Fruit fly (Drosophila melanogaster): Measurements from ENCODE around the gene CG10357.

Gene CG10357

DNA sequence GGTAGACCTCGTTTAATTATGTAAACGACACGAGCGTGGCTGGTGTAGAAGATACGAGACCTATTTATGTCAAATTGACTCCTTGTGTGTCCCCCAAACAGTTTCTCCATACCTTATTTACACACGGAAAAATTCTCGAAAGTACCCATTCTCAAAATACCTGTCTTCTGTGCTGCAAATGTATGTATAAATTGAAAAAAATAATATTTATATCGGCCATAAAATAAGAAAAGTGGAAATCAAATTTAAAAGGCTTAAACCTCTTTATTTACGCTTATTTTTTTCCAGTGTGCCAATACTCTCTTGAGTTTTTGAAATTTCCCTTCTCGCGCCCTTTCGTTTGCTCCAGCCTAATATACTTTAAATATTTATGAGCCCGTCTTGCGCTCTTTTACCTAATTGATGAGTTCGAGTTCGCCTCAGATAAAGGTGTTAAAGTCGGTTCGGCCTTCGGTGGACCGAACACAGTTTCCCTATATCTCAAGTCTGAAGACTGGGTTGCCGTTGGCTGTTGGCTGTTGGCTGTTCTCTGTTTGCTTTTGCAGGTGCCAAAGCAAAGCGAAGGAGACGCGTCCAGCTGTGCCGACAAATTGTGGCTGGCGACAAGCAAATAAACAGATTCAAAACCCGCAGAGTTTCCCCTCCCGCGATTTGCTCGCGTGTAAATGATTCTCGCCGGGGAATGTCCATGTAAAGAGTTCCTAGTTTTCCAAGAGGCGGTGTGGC, 23.6 kb downstream of the CG10357 start:
- TF ChIP-seq CG34367 (tag; optimal IDR thresholded peaks at IDR 0.05), result peak; percentile 32
- TF ChIP-seq fd96Ca (GFP tag; IDR thresholded peaks at IDR 0.05), result no peak
- no peak for TF ChIP-seq CG32121 (GFP tag; IDR thresholded peaks at IDR 0.05)
- TF ChIP-seq CG9948 (tag; optimal IDR thresholded peaks at IDR 0.05), result peak; percentile 54
- no peak for TF ChIP-seq Ets98B (GFP tag; IDR thresholded peaks at IDR 0.05)
- TF ChIP-seq Pif1B (GFP tag; optimal IDR thresholded peaks at IDR 0.05), result no peak
- TF ChIP-seq Snoo (tag; optimal IDR thresholded peaks at IDR 0.05), result no peak
- no peak for TF ChIP-seq CG10348 (GFP tag; IDR thresholded peaks at IDR 0.05)
- peak; percentile 12 for TF ChIP-seq CG8159 (tag; optimal IDR thresholded peaks at IDR 0.05)
- TF ChIP-seq CG17806 (tag; optimal IDR thresholded peaks at IDR 0.05), result peak; percentile 2
- TF ChIP-seq CG4496 (GFP tag; IDR thresholded peaks at IDR 0.05), result no peak
- TF ChIP-seq CG12605 (GFP tag; IDR thresholded peaks at IDR 0.05), result no peak
- TF ChIP-seq CG13204 (GFP tag; optimal IDR thresholded peaks at IDR 0.05), result no peak
- no peak for TF ChIP-seq D1 (tag; optimal IDR thresholded peaks at IDR 0.05)
- no peak for TF ChIP-seq CG14655 (GFP tag; optimal IDR thresholded peaks at IDR 0.05)
- no peak for TF ChIP-seq gl (tag; optimal IDR thresholded peaks at IDR 0.05)
- TF ChIP-seq EcR (GFP tag; optimal IDR thresholded peaks at IDR 0.05), result no peak
- TF ChIP-seq CG15710 (tag; optimal IDR thresholded peaks at IDR 0.05), result peak; percentile 31
- TF ChIP-seq CG8301 (tag; optimal IDR thresholded peaks at IDR 0.05), result no peak
- peak; percentile 26 for TF ChIP-seq Pif1A (GFP tag; optimal IDR thresholded peaks at IDR 0.05)
- TF ChIP-seq rn (GFP tag; IDR thresholded peaks at IDR 0.05), result no peak

DNA sequence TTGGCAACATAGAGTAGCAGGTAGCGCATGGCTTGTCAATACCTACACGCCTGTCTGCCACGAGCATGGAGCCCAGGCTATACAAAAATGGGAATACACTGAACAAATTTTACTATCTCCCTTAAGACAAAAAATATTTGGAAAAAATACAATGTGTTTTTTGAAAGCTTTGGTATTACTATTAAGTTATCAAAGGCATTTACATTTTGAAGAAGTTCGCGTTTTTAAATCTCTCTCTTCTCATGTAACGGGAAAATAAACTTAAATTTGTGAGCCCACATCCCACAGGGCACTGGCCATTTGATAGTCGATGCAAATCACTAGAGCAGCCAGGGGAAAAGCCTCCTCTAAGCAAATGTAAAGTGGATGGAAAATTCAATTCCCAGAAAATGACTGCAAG, 24.1 kb downstream of the CG10357 start:
- TF ChIP-seq Ets98B (GFP tag; IDR thresholded peaks at IDR 0.05), result no peak
- no peak for TF ChIP-seq D1 (tag; optimal IDR thresholded peaks at IDR 0.05)
- no peak for TF ChIP-seq fd96Ca (GFP tag; IDR thresholded peaks at IDR 0.05)
- TF ChIP-seq CG14655 (GFP tag; optimal IDR thresholded peaks at IDR 0.05), result peak; percentile 64
- TF ChIP-seq EcR (GFP tag; optimal IDR thresholded peaks at IDR 0.05), result no peak
- TF ChIP-seq CG32121 (GFP tag; IDR thresholded peaks at IDR 0.05), result no peak
- no peak for TF ChIP-seq CG34367 (tag; optimal IDR thresholded peaks at IDR 0.05)
- peak; percentile 42 for TF ChIP-seq CG8301 (tag; optimal IDR thresholded peaks at IDR 0.05)
- peak; percentile 10 for TF ChIP-seq CG17806 (tag; optimal IDR thresholded peaks at IDR 0.05)
- TF ChIP-seq rn (GFP tag; IDR thresholded peaks at IDR 0.05), result no peak
- no peak for TF ChIP-seq CG9948 (tag; optimal IDR thresholded peaks at IDR 0.05)
- no peak for TF ChIP-seq Pif1B (GFP tag; optimal IDR thresholded peaks at IDR 0.05)
- no peak for TF ChIP-seq CG15710 (tag; optimal IDR thresholded peaks at IDR 0.05)
- peak; percentile 33 for TF ChIP-seq CG8159 (tag; optimal IDR thresholded peaks at IDR 0.05)
- no peak for TF ChIP-seq Snoo (tag; optimal IDR thresholded peaks at IDR 0.05)
- no peak for TF ChIP-seq CG10348 (GFP tag; IDR thresholded peaks at IDR 0.05)

DNA sequence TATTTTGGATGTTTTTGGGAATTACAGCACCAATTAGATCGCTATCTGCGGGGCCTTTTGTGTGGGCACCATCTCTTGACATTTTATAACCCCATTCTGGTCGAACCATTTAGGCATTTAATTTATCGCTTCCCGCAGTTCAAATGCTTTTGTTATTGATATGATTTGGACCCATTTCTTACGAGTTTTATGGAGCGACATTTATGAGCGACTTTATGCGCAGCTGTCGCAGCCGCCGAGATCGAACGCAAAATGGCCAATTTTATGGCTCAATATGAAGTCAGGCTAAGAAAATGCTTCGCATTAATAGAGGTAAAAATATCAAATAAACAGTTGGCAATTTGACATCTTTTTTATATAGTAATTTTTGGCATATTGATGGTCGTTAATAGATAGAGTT, 25.7 kb downstream of the CG10357 start:
- TF ChIP-seq CG34367 (tag; optimal IDR thresholded peaks at IDR 0.05) (no peak), Pif1B (GFP tag; optimal IDR thresholded peaks at IDR 0.05) (no peak), Ets98B (GFP tag; IDR thresholded peaks at IDR 0.05) (no peak), gl (tag; optimal IDR thresholded peaks at IDR 0.05) (no peak), Snoo (tag; optimal IDR thresholded peaks at IDR 0.05) (no peak), CG13204 (GFP tag; optimal IDR thresholded peaks at IDR 0.05) (no peak), CG15710 (tag; optimal IDR thresholded peaks at IDR 0.05) (no peak), Pif1A (GFP tag; optimal IDR thresholded peaks at IDR 0.05) (no peak), CG32121 (GFP tag; IDR thresholded peaks at IDR 0.05) (no peak)

DNA sequence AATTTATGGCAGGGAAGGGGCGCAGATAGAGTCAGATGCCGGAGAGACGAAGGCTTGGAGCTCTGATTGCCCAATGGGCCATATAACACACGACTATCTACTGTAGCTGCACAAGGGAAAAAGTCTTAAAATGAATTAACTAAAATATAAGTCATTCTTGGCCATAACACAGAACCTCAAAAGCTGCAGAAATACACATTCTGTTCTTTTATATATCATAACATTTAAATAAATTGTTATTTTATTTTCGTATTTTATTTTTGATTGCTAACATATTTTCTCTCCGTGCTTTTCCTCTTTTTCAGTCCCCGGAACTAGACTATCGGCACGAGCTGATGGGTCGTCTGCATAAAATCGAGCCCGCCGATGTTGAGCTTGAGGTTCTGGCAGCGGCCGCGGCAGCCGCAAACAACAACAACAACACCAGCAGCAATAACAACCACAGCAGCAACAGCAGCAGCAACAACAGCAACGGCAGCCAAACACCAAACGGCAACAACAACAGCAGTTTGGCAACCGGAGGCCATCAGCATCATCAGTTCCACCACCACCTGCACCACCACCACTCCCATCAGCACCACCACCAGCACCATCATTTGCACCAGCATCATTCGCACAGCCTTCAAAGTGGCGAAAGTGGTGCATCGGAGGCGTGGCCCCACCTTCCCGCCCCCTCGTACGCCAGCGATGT, 29.3 kb downstream of the CG10357 start:
- TF ChIP-seq CG4496 (GFP tag; IDR thresholded peaks at IDR 0.05), result no peak
- TF ChIP-seq Pif1A (GFP tag; optimal IDR thresholded peaks at IDR 0.05), result no peak
- TF ChIP-seq fd96Ca (GFP tag; IDR thresholded peaks at IDR 0.05), result 0 out of 3 replicates have a peak, but pooled peaks have one; percentile 18
- TF ChIP-seq CG8301 (tag; optimal IDR thresholded peaks at IDR 0.05), result no peak
- peak; percentile 8 for TF ChIP-seq CG13204 (GFP tag; optimal IDR thresholded peaks at IDR 0.05)
- no peak for TF ChIP-seq CG12605 (GFP tag; IDR thresholded peaks at IDR 0.05)
- peak; percentile 31 for TF ChIP-seq CG34367 (tag; optimal IDR thresholded peaks at IDR 0.05)
- peak; percentile 52 for TF ChIP-seq CG14655 (GFP tag; optimal IDR thresholded peaks at IDR 0.05)
- TF ChIP-seq CG8159 (tag; optimal IDR thresholded peaks at IDR 0.05), result peak; percentile 73
- peak; percentile 56 for TF ChIP-seq CG9948 (tag; optimal IDR thresholded peaks at IDR 0.05)
- no peak for TF ChIP-seq rn (GFP tag; IDR thresholded peaks at IDR 0.05)
- peak; percentile 64 for TF ChIP-seq CG17806 (tag; optimal IDR thresholded peaks at IDR 0.05)
- no peak for TF ChIP-seq Snoo (tag; optimal IDR thresholded peaks at IDR 0.05)
- TF ChIP-seq EcR (GFP tag; optimal IDR thresholded peaks at IDR 0.05), result no peak
- TF ChIP-seq Ets98B (GFP tag; IDR thresholded peaks at IDR 0.05), result no peak
- no peak for TF ChIP-seq D1 (tag; optimal IDR thresholded peaks at IDR 0.05)
- no peak for TF ChIP-seq Pif1B (GFP tag; optimal IDR thresholded peaks at IDR 0.05)
- TF ChIP-seq gl (tag; optimal IDR thresholded peaks at IDR 0.05), result peak; percentile 32
- peak; percentile 63 for TF ChIP-seq CG15710 (tag; optimal IDR thresholded peaks at IDR 0.05)
- TF ChIP-seq CG32121 (GFP tag; IDR thresholded peaks at IDR 0.05), result no peak
- no peak for TF ChIP-seq CG10348 (GFP tag; IDR thresholded peaks at IDR 0.05)

DNA sequence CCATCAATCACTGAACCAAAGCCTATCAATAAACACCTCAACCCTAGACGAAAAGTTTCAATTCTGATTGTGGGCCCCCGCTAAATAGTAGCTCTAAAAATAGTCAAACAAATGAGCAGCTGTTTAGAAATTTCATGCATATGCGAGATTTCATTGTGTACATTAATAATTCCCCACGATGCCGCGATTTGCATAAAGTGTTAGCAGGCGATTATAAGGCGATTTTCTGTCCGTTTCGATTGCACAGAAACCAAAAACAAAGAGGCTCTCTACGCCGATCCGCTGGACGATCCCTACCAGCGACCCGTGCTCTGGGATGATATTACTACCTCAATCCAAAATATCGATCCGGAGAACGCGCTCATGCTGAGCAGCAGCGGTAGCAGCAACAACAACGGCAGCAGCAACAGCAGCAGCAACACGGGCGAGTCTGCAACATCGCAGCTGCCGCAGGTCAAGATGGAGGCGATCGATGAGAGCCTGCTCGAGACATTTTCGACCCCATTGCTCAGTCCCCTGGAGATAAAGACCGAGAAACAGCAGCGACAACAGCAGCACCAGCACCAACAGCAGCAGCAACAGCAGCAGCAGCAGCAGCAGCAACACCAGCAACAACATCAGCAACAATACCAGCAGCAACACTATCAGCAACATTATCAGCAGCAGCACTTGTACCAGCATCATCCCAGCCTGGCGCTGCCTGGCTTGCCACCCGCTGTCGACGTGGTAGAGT, 30.6 kb downstream of the CG10357 start:
- TF ChIP-seq Ets98B (GFP tag; IDR thresholded peaks at IDR 0.05) (no peak), CG32121 (GFP tag; IDR thresholded peaks at IDR 0.05) (no peak), CG4496 (GFP tag; IDR thresholded peaks at IDR 0.05) (no peak), Snoo (tag; optimal IDR thresholded peaks at IDR 0.05) (no peak), D1 (tag; optimal IDR thresholded peaks at IDR 0.05) (no peak), CG15710 (tag; optimal IDR thresholded peaks at IDR 0.05) (no peak)

All from whole organism, pupa.